Fruit fly (Drosophila melanogaster): ENCODE data around the gene CG5245.

- TF ChIP-seq Dll (GFP tag; IDR thresholded peaks at IDR 0.05; ENCODE audit: partially characterized antibody) (no peak), Nf-YC (tag; optimal IDR thresholded peaks at IDR 0.05) (no peak), CG10654 (GFP tag; optimal IDR thresholded peaks at IDR 0.05) (no peak), CG17328 (GFP tag; IDR thresholded peaks at IDR 0.05) (no peak), pum (GFP tag; optimal IDR thresholded peaks at IDR 0.05) (no peak), peb (GFP tag; IDR thresholded peaks at IDR 0.05) (no peak)
Observed at dm6 chr3R:12381130-12381700, 48.1 kb upstream of the CG5245 start.

All from whole organism, embryonic.